Worm (Caenorhabditis elegans) whole organism, L2 larva: ENCODE data around the gene F26A1.1.

Source experiments
- nhr-237 ChIP-seq: fragments of 150-350 bp; optimal IDR thresholded peaks from 2 replicates; lab custom pipeline; 2014; ENCODE audit warnings: missing biosample characterization, missing genetic modification characterization
- skn-1 ChIP-seq: sonication (generic microtip); optimal IDR thresholded peaks from 2 replicates; lab custom pipeline; 2017; ENCODE audit warnings: missing biosample characterization, missing genetic modification characterization

- TF ChIP-seq nhr-237 (tag; lab: Kevin White, UChicago) (no peak), skn-1 (tag; lab: Kevin White, UChicago) (no peak)
These were observed 16.5 kb downstream of the F26A1.1 start, which contains the start of gene C35D10.17 for ce11 chrIII:4866762-4867161.
